Fruit fly (Drosophila melanogaster) whole organism, prepupa: ENCODE results near the gene Vta1.

Experiments used
- CG11294 ChIP-seq: fragments of 200-800 bp; sonication (Bioruptor generic); IDR thresholded peaks from 2 replicates; pipeline ENCODE4 v1.3.6; 2022; ENCODE audit warnings: missing biosample characterization, missing genetic modification characterization
- CG11762 ChIP-seq: fragments of 200-800 bp; sonication (Bioruptor generic); optimal IDR thresholded peaks from 3 replicates; lab custom pipeline; 2016; ENCODE audit warnings: missing biosample characterization, missing genetic modification characterization; ENCODE audit not compliant: insufficient read depth
- CG15336 ChIP-seq: fragments of 200-800 bp; sonication (Bioruptor generic); IDR thresholded peaks from 2 replicates; pipeline ENCODE4 v1.3.6; 2022; ENCODE audit warnings: missing biosample characterization, missing genetic modification characterization
- CG1621 ChIP-seq: fragments of 200-800 bp; sonication (Bioruptor generic); optimal IDR thresholded peaks from 3 replicates; lab custom pipeline; 2018; ENCODE audit warnings: missing biosample characterization, mild to moderate bottlenecking, missing genetic modification characterization
- CG16779 ChIP-seq: fragments of 200-800 bp; sonication (Bioruptor generic); optimal IDR thresholded peaks from 3 replicates; lab custom pipeline; 2017; ENCODE audit warnings: missing biosample characterization, mild to moderate bottlenecking, missing genetic modification characterization
- CG3032 ChIP-seq: fragments of 200-800 bp; optimal IDR thresholded peaks from 2 replicates; lab custom pipeline; 2019; ENCODE audit warnings: missing biosample characterization, mild to moderate bottlenecking, missing genetic modification characterization, moderate library complexity
- CG32006 ChIP-seq: fragments of 200-800 bp; sonication (Bioruptor generic); optimal IDR thresholded peaks from 3 replicates; lab custom pipeline; 2017; ENCODE audit warnings: missing biosample characterization, mild to moderate bottlenecking, missing genetic modification characterization
- CG34406 ChIP-seq: fragments of 200-800 bp; sonication (Bioruptor generic); optimal IDR thresholded peaks from 3 replicates; lab custom pipeline; 2016; ENCODE audit warnings: missing biosample characterization, missing genetic modification characterization
- CG3919 ChIP-seq: fragments of 200-800 bp; sonication (Bioruptor generic); optimal IDR thresholded peaks from 3 replicates; lab custom pipeline; 2016; ENCODE audit warnings: missing biosample characterization, missing genetic modification characterization
- CG6163 ChIP-seq: fragments of 200-800 bp; sonication (Bioruptor generic); IDR thresholded peaks from 3 replicates; pipeline ENCODE4 v1.3.6; 2022; ENCODE audit warnings: missing biosample characterization, missing genetic modification characterization
- CG7368 ChIP-seq: fragments of 200-800 bp; sonication (Bioruptor generic); optimal IDR thresholded peaks from 3 replicates; lab custom pipeline; 2016; ENCODE audit warnings: missing biosample characterization, missing genetic modification characterization
- CG8119 ChIP-seq: fragments of 200-800 bp; sonication (Bioruptor generic); IDR thresholded peaks from 3 replicates; pipeline ENCODE4 v1.3.6; 2022; ENCODE audit warnings: missing biosample characterization, missing genetic modification characterization
- CG8319 ChIP-seq: fragments of 200-800 bp; sonication (Bioruptor generic); optimal IDR thresholded peaks from 3 replicates; lab custom pipeline; 2016; ENCODE audit warnings: missing biosample characterization, missing genetic modification characterization
- CG8632 ChIP-seq: fragments of 200-800 bp; sonication (Bioruptor generic); optimal IDR thresholded peaks from 3 replicates; lab custom pipeline; 2016; ENCODE audit warnings: missing biosample characterization, missing genetic modification characterization
- CG9139 ChIP-seq: fragments of 200-800 bp; sonication (Bioruptor generic); optimal IDR thresholded peaks from 3 replicates; lab custom pipeline; 2017; ENCODE audit warnings: missing biosample characterization, mild to moderate bottlenecking, missing genetic modification characterization
- Eip75B ChIP-seq: fragments of 200-800 bp; sonication (Bioruptor generic); optimal IDR thresholded peaks from 3 replicates; lab custom pipeline; 2016; ENCODE audit warnings: missing biosample characterization, missing genetic modification characterization
- Eip78C ChIP-seq: fragments of 200-800 bp; sonication (Bioruptor generic); peaks from one replicate; lab custom pipeline; 2016; ENCODE audit warnings: missing biosample characterization, missing genetic modification characterization
- Eip93F ChIP-seq: fragments of 200-800 bp; sonication (Bioruptor generic); optimal IDR thresholded peaks from 2 replicates; lab custom pipeline; 2016; ENCODE audit warnings: missing biosample characterization, mild to moderate bottlenecking, missing genetic modification characterization
- Ets96B ChIP-seq: fragments of 200-800 bp; optimal IDR thresholded peaks from 2 replicates; lab custom pipeline; 2019; ENCODE audit warnings: missing biosample characterization, mild to moderate bottlenecking, missing genetic modification characterization, moderate library complexity
- Gug ChIP-seq: fragments of 200-800 bp; sonication (Bioruptor generic); IDR thresholded peaks from 2 replicates; pipeline ENCODE4 v1.3.6; 2022; ENCODE audit warnings: missing biosample characterization, missing genetic modification characterization
- Hr38 ChIP-seq: sonication (Bioruptor generic); optimal IDR thresholded peaks from 2 replicates; lab custom pipeline; 2016; ENCODE audit warnings: missing biosample characterization, missing genetic modification characterization
- Hr4 ChIP-seq: fragments of 200-800 bp; sonication (Bioruptor generic); optimal IDR thresholded peaks from 3 replicates; lab custom pipeline; 2016; ENCODE audit warnings: missing biosample characterization, missing genetic modification characterization
- OdsH ChIP-seq: fragments of 200-800 bp; sonication (Bioruptor generic); optimal IDR thresholded peaks from 3 replicates; lab custom pipeline; 2016; ENCODE audit warnings: missing biosample characterization, missing genetic modification characterization
- Smox ChIP-seq: fragments of 200-800 bp; sonication (Bioruptor generic); optimal IDR thresholded peaks from 3 replicates; lab custom pipeline; 2016; ENCODE audit warnings: missing biosample characterization, missing genetic modification characterization
- Sox102F ChIP-seq: fragments of 200-800 bp; sonication (Bioruptor generic); optimal IDR thresholded peaks from 2 replicates; lab custom pipeline; 2016; ENCODE audit warnings: missing biosample characterization, mild to moderate bottlenecking, missing genetic modification characterization
- Sox15 ChIP-seq: fragments of 200-800 bp; sonication (Bioruptor generic); optimal IDR thresholded peaks from 3 replicates; lab custom pipeline; 2016; ENCODE audit warnings: missing biosample characterization, missing genetic modification characterization
- achi ChIP-seq: fragments of 200-800 bp; sonication (Bioruptor generic); optimal IDR thresholded peaks from 3 replicates; lab custom pipeline; 2016; ENCODE audit warnings: missing biosample characterization, missing genetic modification characterization
- cyc ChIP-seq: fragments of 200-800 bp; sonication (Bioruptor generic); optimal IDR thresholded peaks from 3 replicates; lab custom pipeline; 2016; ENCODE audit warnings: missing biosample characterization, missing genetic modification characterization
- dac ChIP-seq: fragments of 200-800 bp; sonication (Bioruptor generic); optimal IDR thresholded peaks from 2 replicates; lab custom pipeline; 2017; ENCODE audit warnings: missing biosample characterization, mild to moderate bottlenecking, missing genetic modification characterization
- dsx ChIP-seq: fragments of 200-800 bp; optimal IDR thresholded peaks from 3 replicates; lab custom pipeline; 2019; ENCODE audit warnings: missing biosample characterization, mild to moderate bottlenecking, missing genetic modification characterization, moderate library complexity; ENCODE audit not compliant: poor library complexity, severe bottlenecking
- eg ChIP-seq: fragments of 200-800 bp; sonication (Bioruptor generic); IDR thresholded peaks from 3 replicates; pipeline ENCODE4 v1.3.6; 2022; ENCODE audit warnings: missing biosample characterization, missing genetic modification characterization
- fd59A ChIP-seq: fragments of 200-800 bp; sonication (Bioruptor generic); optimal IDR thresholded peaks from 2 replicates; lab custom pipeline; 2017; ENCODE audit warnings: missing biosample characterization, mild to moderate bottlenecking, missing genetic modification characterization, missing genetic modification reagents
- fd85E ChIP-seq: fragments of 200-800 bp; sonication (Bioruptor generic); optimal IDR thresholded peaks from 3 replicates; lab custom pipeline; 2016; ENCODE audit warnings: missing biosample characterization, missing genetic modification characterization
- fkh ChIP-seq: fragments of 200-800 bp; sonication (Bioruptor generic); optimal IDR thresholded peaks from 3 replicates; lab custom pipeline; 2017; ENCODE audit warnings: missing biosample characterization, mild to moderate bottlenecking, missing genetic modification characterization, moderate library complexity
- pdm3 ChIP-seq: fragments of 200-800 bp; sonication (Bioruptor generic); optimal IDR thresholded peaks from 3 replicates; lab custom pipeline; 2016; ENCODE audit warnings: missing biosample characterization, missing genetic modification characterization
- topi ChIP-seq: fragments of 200-800 bp; sonication (Bioruptor generic); optimal IDR thresholded peaks from 3 replicates; lab custom pipeline; 2016; ENCODE audit warnings: missing biosample characterization, missing genetic modification characterization
- vri ChIP-seq: fragments of 200-800 bp; sonication (Bioruptor generic); optimal IDR thresholded peaks from 3 replicates; lab custom pipeline; 2016; ENCODE audit warnings: missing biosample characterization, mild to moderate bottlenecking, missing genetic modification characterization

Gene Vta1

DNA sequence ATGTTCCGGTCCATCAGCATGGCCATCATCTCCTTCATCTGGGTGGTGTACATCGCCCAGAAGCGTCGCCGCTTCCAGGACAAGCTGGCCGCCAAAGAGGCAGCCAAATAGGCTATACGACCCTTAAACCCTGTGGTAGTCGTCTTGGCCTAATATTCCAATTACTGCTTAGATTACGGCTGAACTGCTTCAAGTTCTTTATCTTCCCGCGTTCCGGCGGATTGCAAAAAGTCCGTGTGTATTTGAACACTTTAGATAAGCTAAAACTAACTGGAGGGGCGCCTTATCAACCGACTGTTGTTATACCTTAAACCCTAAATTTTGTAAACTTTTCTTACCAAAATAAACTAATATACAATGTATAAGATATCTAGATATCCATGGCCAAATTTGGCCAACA, 1.1 kb upstream of the Vta1 start:
- TF ChIP-seq CG11762 (GFP tag; lab: Kevin White, UChicago), result no peak
- no peak for TF ChIP-seq pdm3
- no peak for TF ChIP-seq Sox102F (GFP tag; lab: Kevin White, UChicago)
- no peak for TF ChIP-seq CG32006
- TF ChIP-seq Gug (GFP tag; lab: Robert Waterston, UW), result no peak
- TF ChIP-seq Ets96B (tag; lab: Kevin White, UChicago), result no peak
- TF ChIP-seq eg (GFP tag; lab: Robert Waterston, UW), result no peak
- TF ChIP-seq vri (GFP tag; lab: Kevin White, UChicago), result no peak
- no peak for TF ChIP-seq CG7368 (GFP tag; lab: Kevin White, UChicago)
- no peak for TF ChIP-seq Eip78C (GFP tag; lab: Kevin White, UChicago)
- no peak for TF ChIP-seq CG3032 (tag; lab: Kevin White, UChicago)
- no peak for TF ChIP-seq cyc
- no peak for TF ChIP-seq Sox15 (GFP tag; lab: Kevin White, UChicago)
- no peak for TF ChIP-seq fd59A (GFP tag; lab: Kevin White, UChicago)
- TF ChIP-seq CG8119 (GFP tag; lab: Robert Waterston, UW), result no peak
- TF ChIP-seq Hr4 (GFP tag; lab: Kevin White, UChicago), result no peak
- TF ChIP-seq Smox, result no peak
- no peak for TF ChIP-seq CG16779 (tag; lab: Kevin White, UChicago)
- TF ChIP-seq achi, result no peak

DNA sequence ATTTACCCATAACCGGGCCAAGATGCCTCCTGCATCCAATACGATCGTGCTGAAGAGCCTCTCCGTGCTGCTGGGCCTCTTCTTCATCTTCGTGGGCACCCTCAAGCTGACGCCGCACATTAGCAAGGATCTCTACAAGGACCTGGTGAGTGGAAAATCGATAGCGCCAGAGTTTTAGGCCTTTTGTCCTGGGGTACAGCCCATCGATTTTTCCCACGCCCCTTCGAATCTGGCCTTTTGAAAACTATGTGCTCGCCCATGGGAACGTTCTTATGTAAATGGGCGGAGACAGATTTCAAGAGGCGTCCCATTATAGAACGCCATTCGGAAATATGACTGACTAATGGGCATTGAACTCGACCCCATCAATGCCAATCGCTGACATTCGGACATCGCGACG, 3.3 kb downstream of the Vta1 start:
- no peak for TF ChIP-seq CG32006
- TF ChIP-seq fkh (GFP tag; lab: Kevin White, UChicago), result no peak
- TF ChIP-seq CG1621 (tag; lab: Kevin White, UChicago), result no peak
- TF ChIP-seq fd59A (GFP tag; lab: Kevin White, UChicago), result no peak
- no peak for TF ChIP-seq Gug (GFP tag; lab: Robert Waterston, UW)
- no peak for TF ChIP-seq topi
- TF ChIP-seq CG8319, result no peak
- no peak for TF ChIP-seq Hr38 (GFP tag; lab: Kevin White, UChicago)
- no peak for TF ChIP-seq CG11294 (GFP tag; lab: Robert Waterston, UW)
- TF ChIP-seq Eip78C (GFP tag; lab: Kevin White, UChicago), result no peak
- no peak for TF ChIP-seq CG15336 (GFP tag; lab: Robert Waterston, UW)
- no peak for TF ChIP-seq CG6163 (GFP tag; lab: Robert Waterston, UW)

dm6 chr3L:1648690-1649355, 3.9 kb downstream of the Vta1 start, which contains the start of gene CG13920:
Gene CG13920 (plus strand): TSS chr3L:1648944.
- TF ChIP-seq CG3919 (GFP tag; lab: Kevin White, UChicago), result no peak
- TF ChIP-seq fd59A (GFP tag; lab: Kevin White, UChicago), result no peak
- no peak for TF ChIP-seq dac (GFP tag; lab: Kevin White, UChicago)
- no peak for TF ChIP-seq OdsH
- no peak for TF ChIP-seq Smox
- no peak for TF ChIP-seq fd85E
- no peak for TF ChIP-seq CG34406
- TF ChIP-seq CG9139 (GFP tag; lab: Kevin White, UChicago), result no peak
- TF ChIP-seq Eip93F (GFP tag; lab: Kevin White, UChicago), result no peak
- TF ChIP-seq CG8632 (GFP tag; lab: Kevin White, UChicago), result no peak
- no peak for TF ChIP-seq dsx
- TF ChIP-seq Eip75B (GFP tag; lab: Kevin White, UChicago), result no peak
- TF ChIP-seq CG1621 (tag; lab: Kevin White, UChicago), result no peak
